Worm (Caenorhabditis elegans) whole organism, L4 larva: Measurements from ENCODE around the gene F25B5.5.

Source experiments
- attf-4 ChIP-seq: sonication (generic microtip); optimal IDR thresholded peaks from 3 replicates; lab custom pipeline; 2017; ENCODE audit warnings: missing biosample characterization, missing genetic modification characterization
- ces-1 ChIP-seq: fragments of 150-350 bp; sonication (generic microtip); optimal IDR thresholded peaks from 4 replicates; lab custom pipeline; 2014; ENCODE audit warnings: missing biosample characterization, missing genetic modification reagents, missing genetic modification characterization
- fos-1 ChIP-seq: fragments of 150-350 bp; optimal IDR thresholded peaks from 2 replicates; lab custom pipeline; 2014; ENCODE audit warnings: missing biosample characterization, missing genetic modification characterization
- skn-1 ChIP-seq: fragments of 150-350 bp; optimal IDR thresholded peaks from 2 replicates; lab custom pipeline; 2014; ENCODE audit warnings: missing biosample characterization, missing genetic modification characterization
- zag-1 ChIP-seq: fragments of 150-350 bp; optimal IDR thresholded peaks from 2 replicates; lab custom pipeline; 2014; ENCODE audit warnings: missing biosample characterization, missing genetic modification characterization

- no peak for TF ChIP-seq zag-1
- TF ChIP-seq ces-1 (GFP tag; lab: Kevin White, UChicago) = no peak
- no peak for TF ChIP-seq fos-1 (tag; lab: Kevin White, UChicago)
- TF ChIP-seq attf-4 (tag; lab: Kevin White, UChicago) = no peak
- no peak for TF ChIP-seq skn-1 (tag; lab: Kevin White, UChicago)
Observed at ce11 chrIII:5938790-5939452, 7.0 kb downstream of the F25B5.5 start.
